Fruit fly (Drosophila melanogaster) whole organism, prepupa: ENCODE measurements around the gene CG7810.

ENCODE experiments used
- CG10631 ChIP-seq: fragments of 200-800 bp; sonication (Bioruptor generic); optimal IDR thresholded peaks from 2 replicates; lab custom pipeline; 2016; ENCODE audit warnings: missing biosample characterization, missing genetic modification characterization
- CG11294 ChIP-seq: fragments of 200-800 bp; sonication (Bioruptor generic); IDR thresholded peaks from 2 replicates; pipeline ENCODE4 v1.3.6; 2022; ENCODE audit warnings: missing biosample characterization, missing genetic modification characterization
- CG11762 ChIP-seq: fragments of 200-800 bp; sonication (Bioruptor generic); optimal IDR thresholded peaks from 3 replicates; lab custom pipeline; 2016; ENCODE audit warnings: missing biosample characterization, missing genetic modification characterization; ENCODE audit not compliant: insufficient read depth
- CG15336 ChIP-seq: fragments of 200-800 bp; sonication (Bioruptor generic); IDR thresholded peaks from 2 replicates; pipeline ENCODE4 v1.3.6; 2022; ENCODE audit warnings: missing biosample characterization, missing genetic modification characterization
- CG1621 ChIP-seq: fragments of 200-800 bp; sonication (Bioruptor generic); optimal IDR thresholded peaks from 3 replicates; lab custom pipeline; 2018; ENCODE audit warnings: missing biosample characterization, mild to moderate bottlenecking, missing genetic modification characterization
- CG31627 ChIP-seq: fragments of 200-800 bp; sonication (Bioruptor generic); optimal IDR thresholded peaks from 3 replicates; lab custom pipeline; 2016; ENCODE audit warnings: missing biosample characterization, missing genetic modification characterization
- CG32006 ChIP-seq: fragments of 200-800 bp; sonication (Bioruptor generic); optimal IDR thresholded peaks from 3 replicates; lab custom pipeline; 2017; ENCODE audit warnings: missing biosample characterization, mild to moderate bottlenecking, missing genetic modification characterization
- CG34406 ChIP-seq: fragments of 200-800 bp; sonication (Bioruptor generic); optimal IDR thresholded peaks from 3 replicates; lab custom pipeline; 2016; ENCODE audit warnings: missing biosample characterization, missing genetic modification characterization
- CG4318 ChIP-seq: fragments of 200-800 bp; sonication (Bioruptor generic); optimal IDR thresholded peaks from 3 replicates; lab custom pipeline; 2017; ENCODE audit warnings: missing biosample characterization, mild to moderate bottlenecking, missing genetic modification characterization
- CG6163 ChIP-seq: fragments of 200-800 bp; sonication (Bioruptor generic); IDR thresholded peaks from 3 replicates; pipeline ENCODE4 v1.3.6; 2022; ENCODE audit warnings: missing biosample characterization, missing genetic modification characterization
- CG6792 ChIP-seq: fragments of 200-800 bp; sonication (Bioruptor generic); optimal IDR thresholded peaks from 3 replicates; lab custom pipeline; 2016; ENCODE audit warnings: missing biosample characterization, missing genetic modification characterization
- CG6808 ChIP-seq: fragments of 200-800 bp; sonication (Bioruptor generic); optimal IDR thresholded peaks from 3 replicates; lab custom pipeline; 2017; ENCODE audit warnings: missing biosample characterization, missing genetic modification characterization, mild to moderate bottlenecking, moderate library complexity, missing genetic modification reagents
- CG6854 ChIP-seq: fragments of 200-800 bp; sonication (Bioruptor generic); optimal IDR thresholded peaks from 2 replicates; lab custom pipeline; 2017; ENCODE audit warnings: missing biosample characterization, mild to moderate bottlenecking, missing genetic modification characterization
- CG8119 ChIP-seq: fragments of 200-800 bp; sonication (Bioruptor generic); IDR thresholded peaks from 3 replicates; pipeline ENCODE4 v1.3.6; 2022; ENCODE audit warnings: missing biosample characterization, missing genetic modification characterization
- CG8632 ChIP-seq: fragments of 200-800 bp; sonication (Bioruptor generic); optimal IDR thresholded peaks from 3 replicates; lab custom pipeline; 2016; ENCODE audit warnings: missing biosample characterization, missing genetic modification characterization
- CG9139 ChIP-seq: fragments of 200-800 bp; sonication (Bioruptor generic); optimal IDR thresholded peaks from 3 replicates; lab custom pipeline; 2017; ENCODE audit warnings: missing biosample characterization, mild to moderate bottlenecking, missing genetic modification characterization
- Eip78C ChIP-seq: fragments of 200-800 bp; sonication (Bioruptor generic); peaks from one replicate; lab custom pipeline; 2016; ENCODE audit warnings: missing biosample characterization, missing genetic modification characterization
- Ets96B ChIP-seq: fragments of 200-800 bp; optimal IDR thresholded peaks from 2 replicates; lab custom pipeline; 2019; ENCODE audit warnings: missing biosample characterization, mild to moderate bottlenecking, missing genetic modification characterization, moderate library complexity
- Hr38 ChIP-seq: sonication (Bioruptor generic); optimal IDR thresholded peaks from 2 replicates; lab custom pipeline; 2016; ENCODE audit warnings: missing biosample characterization, missing genetic modification characterization
- Hr39 ChIP-seq: fragments of 200-800 bp; sonication (Bioruptor generic); optimal IDR thresholded peaks from 2 replicates; lab custom pipeline; 2016; ENCODE audit warnings: missing biosample characterization, missing genetic modification characterization
- Lpt ChIP-seq: fragments of 200-800 bp; sonication (Bioruptor generic); optimal IDR thresholded peaks from 3 replicates; lab custom pipeline; 2016; ENCODE audit warnings: missing biosample characterization, missing genetic modification characterization
- Met ChIP-seq: fragments of 200-800 bp; sonication (Bioruptor generic); optimal IDR thresholded peaks from 3 replicates; lab custom pipeline; 2016; ENCODE audit warnings: missing biosample characterization, missing genetic modification characterization
- OdsH ChIP-seq: fragments of 200-800 bp; sonication (Bioruptor generic); optimal IDR thresholded peaks from 3 replicates; lab custom pipeline; 2016; ENCODE audit warnings: missing biosample characterization, missing genetic modification characterization
- Smox ChIP-seq: fragments of 200-800 bp; sonication (Bioruptor generic); optimal IDR thresholded peaks from 3 replicates; lab custom pipeline; 2016; ENCODE audit warnings: missing biosample characterization, missing genetic modification characterization
- Sox102F ChIP-seq: fragments of 200-800 bp; sonication (Bioruptor generic); optimal IDR thresholded peaks from 2 replicates; lab custom pipeline; 2016; ENCODE audit warnings: missing biosample characterization, mild to moderate bottlenecking, missing genetic modification characterization
- Sox15 ChIP-seq: fragments of 200-800 bp; sonication (Bioruptor generic); optimal IDR thresholded peaks from 3 replicates; lab custom pipeline; 2016; ENCODE audit warnings: missing biosample characterization, missing genetic modification characterization
- acj6 ChIP-seq: fragments of 200-800 bp; sonication (Bioruptor generic); optimal IDR thresholded peaks from 3 replicates; lab custom pipeline; 2016; ENCODE audit warnings: missing biosample characterization, missing genetic modification characterization
- cyc ChIP-seq: fragments of 200-800 bp; sonication (Bioruptor generic); optimal IDR thresholded peaks from 3 replicates; lab custom pipeline; 2016; ENCODE audit warnings: missing biosample characterization, missing genetic modification characterization
- dac ChIP-seq: fragments of 200-800 bp; sonication (Bioruptor generic); optimal IDR thresholded peaks from 2 replicates; lab custom pipeline; 2017; ENCODE audit warnings: missing biosample characterization, mild to moderate bottlenecking, missing genetic modification characterization
- dsx ChIP-seq: fragments of 200-800 bp; optimal IDR thresholded peaks from 3 replicates; lab custom pipeline; 2019; ENCODE audit warnings: missing biosample characterization, mild to moderate bottlenecking, missing genetic modification characterization, moderate library complexity; ENCODE audit not compliant: poor library complexity, severe bottlenecking
- eg ChIP-seq: fragments of 200-800 bp; sonication (Bioruptor generic); IDR thresholded peaks from 3 replicates; pipeline ENCODE4 v1.3.6; 2022; ENCODE audit warnings: missing biosample characterization, missing genetic modification characterization
- esn ChIP-seq: fragments of 200-800 bp; sonication (Bioruptor generic); optimal IDR thresholded peaks from 2 replicates; lab custom pipeline; 2016; ENCODE audit warnings: missing biosample characterization, mild to moderate bottlenecking, missing genetic modification characterization, moderate library complexity
- fd85E ChIP-seq: fragments of 200-800 bp; sonication (Bioruptor generic); optimal IDR thresholded peaks from 3 replicates; lab custom pipeline; 2016; ENCODE audit warnings: missing biosample characterization, missing genetic modification characterization
- fkh ChIP-seq: fragments of 200-800 bp; sonication (Bioruptor generic); optimal IDR thresholded peaks from 3 replicates; lab custom pipeline; 2017; ENCODE audit warnings: missing biosample characterization, mild to moderate bottlenecking, missing genetic modification characterization, moderate library complexity
- lz ChIP-seq: fragments of 200-800 bp; sonication (Bioruptor generic); optimal IDR thresholded peaks from 3 replicates; lab custom pipeline; 2016; ENCODE audit warnings: missing biosample characterization, missing genetic modification characterization
- pdm3 ChIP-seq: fragments of 200-800 bp; sonication (Bioruptor generic); optimal IDR thresholded peaks from 3 replicates; lab custom pipeline; 2016; ENCODE audit warnings: missing biosample characterization, missing genetic modification characterization
- salr ChIP-seq, 2 experiments: fragments of 200-800 bp; sonication (Bioruptor generic); optimal IDR thresholded peaks; 3 replicates each; lab custom pipeline; 2016 to 2018; ENCODE audit warnings: missing biosample characterization in 2 of 2, missing genetic modification characterization in 2 of 2, mild to moderate bottlenecking in 1 of 2
- svp ChIP-seq: fragments of 200-800 bp; sonication (Bioruptor generic); peaks from one replicate; lab custom pipeline; 2016; ENCODE audit warnings: missing biosample characterization, missing genetic modification characterization
- topi ChIP-seq: fragments of 200-800 bp; sonication (Bioruptor generic); optimal IDR thresholded peaks from 3 replicates; lab custom pipeline; 2016; ENCODE audit warnings: missing biosample characterization, missing genetic modification characterization
- vri ChIP-seq: fragments of 200-800 bp; sonication (Bioruptor generic); optimal IDR thresholded peaks from 3 replicates; lab custom pipeline; 2016; ENCODE audit warnings: missing biosample characterization, mild to moderate bottlenecking, missing genetic modification characterization

CG7810 gene

DNA sequence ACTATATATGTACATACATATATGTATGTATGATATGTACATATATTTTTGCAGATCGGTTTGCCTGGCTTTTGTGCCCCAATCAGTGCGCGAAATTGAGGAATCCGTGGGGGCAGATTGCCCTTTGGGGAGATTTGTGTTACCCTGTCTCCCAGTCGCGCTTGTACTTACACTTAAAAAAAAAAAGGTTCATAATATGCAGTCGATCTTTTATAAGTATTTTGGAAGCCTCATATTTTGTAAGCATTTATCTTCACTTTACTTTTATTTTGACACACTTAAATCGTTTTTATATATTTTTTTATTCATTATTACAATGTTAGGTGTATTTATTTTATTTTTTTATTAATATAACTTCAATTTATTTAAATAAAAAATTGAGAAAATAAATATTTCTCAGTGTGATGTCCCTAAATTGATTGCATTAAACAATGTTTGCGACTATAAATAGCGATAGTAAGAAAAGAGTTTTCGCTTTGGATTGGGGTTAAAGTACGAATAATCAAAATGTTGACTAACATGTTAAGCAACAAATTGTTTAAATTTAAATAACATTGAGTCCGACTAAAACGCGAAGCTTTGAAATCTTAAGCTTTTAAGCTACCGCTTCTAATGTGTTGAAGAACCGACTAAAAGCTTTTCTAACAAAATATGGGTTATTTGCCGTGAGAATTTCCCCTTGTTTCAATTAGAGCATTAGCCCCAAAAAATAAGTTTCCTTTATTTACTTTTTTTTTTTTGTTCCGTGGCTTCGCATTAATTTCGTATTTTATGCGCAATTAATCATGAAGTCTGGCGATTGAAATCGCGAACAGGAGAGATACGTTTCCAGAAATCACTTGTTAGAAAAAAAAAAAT is 15.6 kb upstream of the CG7810 start:
- no peak for TF ChIP-seq Sox15
- TF ChIP-seq fd85E (GFP tag; lab: Kevin White, UChicago): no peak
- TF ChIP-seq CG8632 (GFP tag; lab: Kevin White, UChicago): peak; percentile 28
- TF ChIP-seq eg (GFP tag; lab: Robert Waterston, UW): peak; percentile 70; the same call in 1 of the 3 replicates
- TF ChIP-seq CG31627 (GFP tag; lab: Kevin White, UChicago): peak; percentile 6
- no peak for TF ChIP-seq Hr38 (GFP tag; lab: Kevin White, UChicago)
- peak; percentile 3 for TF ChIP-seq vri (GFP tag; lab: Kevin White, UChicago)
- peak; percentile 4 for TF ChIP-seq dsx (GFP tag; lab: Kevin White, UChicago)
- peak; percentile 31 for TF ChIP-seq Sox102F (GFP tag; lab: Kevin White, UChicago)
- TF ChIP-seq pdm3: peak; percentile 17
- peak; percentile 11 for TF ChIP-seq CG4318 (GFP tag; lab: Kevin White, UChicago)
- no peak for TF ChIP-seq CG11762 (GFP tag; lab: Kevin White, UChicago)
- TF ChIP-seq acj6 (GFP tag; lab: Kevin White, UChicago): peak; percentile 1
- TF ChIP-seq Ets96B (tag; lab: Kevin White, UChicago): no peak
- TF ChIP-seq CG34406: peak; percentile 41
- TF ChIP-seq Smox (GFP tag; lab: Kevin White, UChicago): peak; percentile 11
- no peak for TF ChIP-seq salr (GFP tag; optimal IDR thresholded peaks at IDR 0.05; lab: Kevin White, UChicago)
- no peak for TF ChIP-seq CG6808 (GFP tag; lab: Kevin White, UChicago)
- TF ChIP-seq Lpt (GFP tag; lab: Kevin White, UChicago): no peak
- TF ChIP-seq CG8119: peak; percentile 59
- no peak for TF ChIP-seq CG6854 (GFP tag; lab: Kevin White, UChicago)
- no peak for TF ChIP-seq CG1621 (tag; lab: Kevin White, UChicago)
- peak; percentile 44 for TF ChIP-seq Met (GFP tag; lab: Kevin White, UChicago)
- TF ChIP-seq Eip78C (GFP tag; lab: Kevin White, UChicago): peak; percentile 80
- peak; percentile 46 for TF ChIP-seq CG32006 (GFP tag; lab: Kevin White, UChicago)
- peak; percentile 91 for TF ChIP-seq svp (GFP tag; lab: Kevin White, UChicago)
- TF ChIP-seq fkh (GFP tag; lab: Kevin White, UChicago): peak; percentile 19
- TF ChIP-seq Hr39 (GFP tag; lab: Kevin White, UChicago): peak; percentile 16
- peak; percentile 58 for TF ChIP-seq esn (GFP tag; lab: Kevin White, UChicago)
- peak; percentile 36 for TF ChIP-seq OdsH (GFP tag; lab: Kevin White, UChicago)
- peak; percentile 35 for TF ChIP-seq cyc (GFP tag; lab: Kevin White, UChicago)
- TF ChIP-seq CG6163 (GFP tag; lab: Robert Waterston, UW): no peak
- peak; percentile 22 for TF ChIP-seq CG6792 (GFP tag; lab: Kevin White, UChicago)
- TF ChIP-seq topi (GFP tag; lab: Kevin White, UChicago): peak; percentile 27
- peak; percentile 30 for TF ChIP-seq lz (GFP tag; lab: Kevin White, UChicago)
- TF ChIP-seq CG15336 (GFP tag; lab: Robert Waterston, UW): peak; percentile 62; the same call in 1 of the 2 replicates
- peak; percentile 12 for TF ChIP-seq CG10631 (GFP tag; lab: Kevin White, UChicago)
- TF ChIP-seq CG9139 (GFP tag; lab: Kevin White, UChicago): no peak
- no peak for TF ChIP-seq CG11294

- 0 out of 3 replicates have a peak, but pooled peaks have one; percentile 13 for TF ChIP-seq eg (GFP tag; lab: Robert Waterston, UW)
- 0 out of 3 replicates have a peak, but pooled peaks have one; percentile 13 for TF ChIP-seq CG8119
- no peak for TF ChIP-seq dac (GFP tag; lab: Kevin White, UChicago)
- TF ChIP-seq CG15336 (GFP tag; lab: Robert Waterston, UW): peak; percentile 37; the same call in 1 of the 2 replicates
These were observed 14.2 kb upstream of the CG7810 start, which contains the start of gene CG7781 for dm6 chr2L:8325150-8325549. CG7781 (minus strand) TSS chr2L:8325409.
